Worm (Caenorhabditis elegans) whole organism, late embryonic: ENCODE measurements around the gene cyp-33C9.

Experiments
- F13H6.1 ChIP-seq: sonication (generic microtip); optimal IDR thresholded peaks from 2 replicates; lab custom pipeline; 2016; ENCODE audit warnings: missing genetic modification characterization, missing compliant biosample characterization
- Y22D7AL.16 ChIP-seq: sonication (generic microtip); optimal IDR thresholded peaks from 2 replicates; lab custom pipeline; 2016; ENCODE audit warnings: missing genetic modification characterization, missing compliant biosample characterization
- ceh-19 ChIP-seq: fragments of 200-800 bp; sonication (Bioruptor generic); optimal IDR thresholded peaks from 2 replicates; lab custom pipeline; 2018; ENCODE audit warnings: mild to moderate bottlenecking, missing genetic modification characterization, missing compliant biosample characterization
- ceh-22 ChIP-seq: sonication (generic microtip); optimal IDR thresholded peaks from 2 replicates; lab custom pipeline; 2017; ENCODE audit warnings: missing biosample characterization, missing genetic modification characterization
- ceh-30 ChIP-seq: fragments of 150-350 bp; optimal IDR thresholded peaks from 2 replicates; lab custom pipeline; 2014; ENCODE audit warnings: missing biosample characterization, missing genetic modification characterization
- ceh-31 ChIP-seq: sonication (generic microtip); optimal IDR thresholded peaks from 2 replicates; lab custom pipeline; 2016; ENCODE audit warnings: missing genetic modification characterization, missing compliant biosample characterization
- ceh-48 ChIP-seq: sonication (generic microtip); optimal IDR thresholded peaks from 2 replicates; lab custom pipeline; 2016; ENCODE audit warnings: missing genetic modification characterization, inconsistent platforms, missing compliant biosample characterization
- ceh-6 ChIP-seq: fragments of 200-800 bp; sonication (Bioruptor generic); optimal IDR thresholded peaks from 2 replicates; lab custom pipeline; 2018; ENCODE audit warnings: mild to moderate bottlenecking, missing genetic modification characterization, missing compliant biosample characterization
- ceh-9 ChIP-seq: sonication (generic microtip); optimal IDR thresholded peaks from 2 replicates; lab custom pipeline; 2016; ENCODE audit warnings: mild to moderate bottlenecking, missing genetic modification characterization, inconsistent platforms, missing compliant biosample characterization
- che-1 ChIP-seq: sonication (generic microtip); optimal IDR thresholded peaks from 2 replicates; lab custom pipeline; 2016; ENCODE audit warnings: mild to moderate bottlenecking, missing genetic modification characterization, missing compliant biosample characterization
- elt-2 ChIP-seq: sonication (generic microtip); optimal IDR thresholded peaks from 2 replicates; lab custom pipeline; 2016; ENCODE audit warnings: missing genetic modification reagents, missing genetic modification characterization, missing compliant biosample characterization
- elt-4 ChIP-seq: sonication (generic microtip); optimal IDR thresholded peaks from 2 replicates; lab custom pipeline; 2016; ENCODE audit warnings: missing genetic modification characterization, missing compliant biosample characterization
- ets-4 ChIP-seq: sonication (generic microtip); optimal IDR thresholded peaks from 2 replicates; lab custom pipeline; 2016; ENCODE audit warnings: missing genetic modification characterization, missing compliant biosample characterization
- fax-1 ChIP-seq: sonication (generic microtip); optimal IDR thresholded peaks from 2 replicates; lab custom pipeline; 2016; ENCODE audit warnings: missing genotype, missing genetic modification characterization, missing compliant biosample characterization
- fkh-10 ChIP-seq: fragments of 150-350 bp; optimal IDR thresholded peaks from 2 replicates; lab custom pipeline; 2014; ENCODE audit warnings: missing biosample characterization, missing genetic modification reagents, missing genetic modification characterization
- hlh-30 ChIP-seq: sonication (generic microtip); optimal IDR thresholded peaks from 2 replicates; lab custom pipeline; 2017; ENCODE audit warnings: antibody characterized with exemption, missing genetic modification characterization, missing compliant biosample characterization; ENCODE audit not compliant: insufficient read depth
- hlh-8 ChIP-seq: sonication (generic microtip); optimal IDR thresholded peaks from 2 replicates; lab custom pipeline; 2016; ENCODE audit warnings: missing genotype, missing genetic modification characterization, missing compliant biosample characterization
- lim-6 ChIP-seq: sonication (generic microtip); optimal IDR thresholded peaks from 2 replicates; lab custom pipeline; 2016; ENCODE audit warnings: missing genetic modification characterization, missing compliant biosample characterization
- mec-3 ChIP-seq: sonication (generic microtip); optimal IDR thresholded peaks from 2 replicates; lab custom pipeline; 2016; ENCODE audit warnings: borderline replicate concordance, missing genetic modification characterization, missing compliant biosample characterization
- nfya-1 ChIP-seq: sonication (generic microtip); optimal IDR thresholded peaks from 2 replicates; lab custom pipeline; 2017; ENCODE audit warnings: missing genetic modification characterization, mild to moderate bottlenecking, missing compliant biosample characterization, antibody characterized with exemption, moderate library complexity
- pag-3 ChIP-seq: sonication (generic microtip); optimal IDR thresholded peaks from 2 replicates; lab custom pipeline; 2016; ENCODE audit warnings: missing compliant biosample characterization, missing genetic modification characterization, borderline replicate concordance
- pat-9 ChIP-seq: fragments of 200-800 bp; sonication (Bioruptor generic); optimal IDR thresholded peaks from 2 replicates; lab custom pipeline; 2018; ENCODE audit warnings: mild to moderate bottlenecking, missing genetic modification characterization, moderate library complexity, missing compliant biosample characterization
- pax-1 ChIP-seq: fragments of 150-350 bp; optimal IDR thresholded peaks from 2 replicates; lab custom pipeline; 2014; ENCODE audit warnings: missing biosample characterization, missing genetic modification characterization
- pha-2 ChIP-seq: sonication (generic microtip); optimal IDR thresholded peaks from 2 replicates; lab custom pipeline; 2017; ENCODE audit warnings: mild to moderate bottlenecking, missing genetic modification characterization, missing compliant biosample characterization
- pha-4 ChIP-seq: fragments of 150-350 bp; optimal IDR thresholded peaks from 2 replicates; lab custom pipeline; 2018; ENCODE audit warnings: missing biosample characterization, missing genetic modification reagents, missing genetic modification characterization
- ref-2 ChIP-seq: sonication (generic microtip); optimal IDR thresholded peaks from 2 replicates; lab custom pipeline; 2016; ENCODE audit warnings: missing genetic modification characterization, missing compliant biosample characterization
- rnt-1 ChIP-seq: sonication (generic microtip); optimal IDR thresholded peaks from 2 replicates; lab custom pipeline; 2016; ENCODE audit warnings: missing genetic modification characterization, missing compliant biosample characterization
- sdc-2 ChIP-seq: sonication (generic microtip); optimal IDR thresholded peaks from 2 replicates; lab custom pipeline; 2016; ENCODE audit warnings: missing genotype, missing genetic modification characterization, missing compliant biosample characterization
- sox-4 ChIP-seq: sonication (generic microtip); optimal IDR thresholded peaks from 2 replicates; lab custom pipeline; 2017; ENCODE audit warnings: mild to moderate bottlenecking, missing genetic modification characterization, inconsistent platforms, missing compliant biosample characterization
- tbx-2 ChIP-seq: sonication (generic microtip); optimal IDR thresholded peaks from 2 replicates; lab custom pipeline; 2016; ENCODE audit warnings: missing genetic modification characterization, missing compliant biosample characterization
- tbx-7 ChIP-seq: sonication (generic microtip); optimal IDR thresholded peaks from 2 replicates; lab custom pipeline; 2016; ENCODE audit warnings: missing genotype, missing genetic modification characterization, missing compliant biosample characterization
- ttx-3 ChIP-seq: sonication (generic microtip); optimal IDR thresholded peaks from 2 replicates; lab custom pipeline; 2016; ENCODE audit warnings: missing genetic modification reagents, missing genetic modification characterization, missing compliant biosample characterization
- unc-3 ChIP-seq, 2 experiments: fragments of 200-800 bp in 1 of 2; sonication (Bioruptor generic) in 1 of 2; sonication (generic microtip) in 1 of 2; conservative IDR thresholded peaks in 1 of 2; optimal IDR thresholded peaks in 1 of 2; 2 replicates each; pipeline versions ENCODE4 v1.3.6 to Lab custom; 2016 to 2022; ENCODE audit warnings: missing compliant biosample characterization in 2 of 2, missing genetic modification characterization in 2 of 2, missing genetic modification reagents in 1 of 2
- unc-55 ChIP-seq: sonication (generic microtip); optimal IDR thresholded peaks from 2 replicates; lab custom pipeline; 2017; ENCODE audit warnings: missing biosample characterization, missing genetic modification reagents, missing genetic modification characterization
- unc-86 ChIP-seq: sonication (generic microtip); optimal IDR thresholded peaks from 2 replicates; lab custom pipeline; 2016; ENCODE audit warnings: missing genetic modification characterization, missing compliant biosample characterization

Gene cyp-33C9

DNA sequence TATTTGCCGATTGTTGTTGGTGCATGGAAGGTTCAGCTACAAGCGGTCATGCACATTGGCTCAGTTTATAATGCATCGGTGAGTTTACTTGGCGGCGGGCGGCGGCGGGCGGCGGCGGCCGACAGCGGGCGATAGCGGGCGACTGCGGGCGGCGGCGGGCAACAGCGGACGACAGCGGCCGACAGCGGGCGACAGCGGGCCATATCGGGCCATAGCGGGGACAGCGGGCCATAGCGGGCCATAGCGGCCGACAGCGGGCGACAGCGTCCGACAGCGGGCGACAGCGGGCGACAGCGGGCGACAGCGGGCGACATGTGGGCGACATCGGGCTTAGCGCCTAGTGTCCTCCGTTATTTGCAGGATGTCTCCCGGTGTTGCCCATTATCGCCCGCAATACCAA lies 37.8 kb upstream of the cyp-33C9 start:
- TF ChIP-seq hlh-30 (tag; lab: Kevin White, UChicago): no peak
- TF ChIP-seq fkh-10 (GFP tag; lab: Kevin White, UChicago): no peak
- TF ChIP-seq sox-4 (tag; lab: Kevin White, UChicago): no peak
- TF ChIP-seq ceh-19: no peak
- TF ChIP-seq lim-6 (tag; lab: Kevin White, UChicago): no peak
- no peak for TF ChIP-seq ets-4 (tag; lab: Kevin White, UChicago)
- no peak for TF ChIP-seq ceh-30
- TF ChIP-seq fax-1 (tag; lab: Kevin White, UChicago): no peak

DNA sequence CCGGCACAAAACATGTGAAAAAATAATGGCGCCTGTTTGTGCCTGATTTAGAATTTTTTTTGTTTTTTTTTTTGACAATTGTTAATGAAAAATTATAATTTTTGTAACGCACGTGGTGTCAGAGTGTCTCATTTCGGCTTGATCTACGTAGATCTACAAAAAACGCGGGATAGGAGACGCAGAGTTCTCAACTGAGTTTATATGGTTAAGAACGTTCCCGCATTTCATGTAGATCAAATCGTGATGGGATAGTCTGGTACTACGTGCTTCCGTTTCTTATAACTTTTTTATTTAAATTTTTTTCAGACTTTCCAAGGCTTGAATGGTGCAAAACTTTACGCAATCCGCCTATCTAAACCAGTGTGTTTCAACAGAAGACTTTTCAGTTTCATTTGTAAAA lies 34.4 kb upstream of the cyp-33C9 start, which contains the start of gene tat-6:
Gene tat-6, plus strand, starts transcription at position 301 of the 400 bp plus-strand sequence.
- no peak for TF ChIP-seq pag-3 (tag; lab: Kevin White, UChicago)
- TF ChIP-seq F13H6.1 (tag; lab: Kevin White, UChicago): no peak

DNA sequence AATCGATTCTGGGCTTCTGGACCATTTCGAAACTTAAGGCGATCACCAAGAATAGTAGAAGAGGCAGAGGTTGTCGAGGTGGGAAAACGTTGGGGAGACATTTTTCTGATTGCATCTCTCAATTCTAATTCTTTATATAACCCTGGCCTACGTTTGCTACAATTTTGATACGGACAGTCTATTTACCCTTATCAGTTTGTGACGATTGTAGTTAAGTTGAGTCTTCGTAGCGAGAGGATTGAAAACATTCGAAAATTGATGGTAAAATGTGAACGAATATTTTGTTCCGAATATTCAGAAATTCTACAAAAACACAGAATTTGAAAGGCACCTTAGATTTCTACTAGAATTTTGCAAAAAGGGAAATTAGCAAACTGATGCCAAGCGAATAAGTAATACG lies 33.3 kb upstream of the cyp-33C9 start, which contains the start of gene Y73C8C.10:
Gene Y73C8C.10, minus strand, starts transcription at position 101 of the 400 bp plus-strand sequence.
- TF ChIP-seq ceh-30 (no peak), pha-2 (tag; lab: Kevin White, UChicago) (no peak), ceh-22 (tag; lab: Kevin White, UChicago) (no peak), nfya-1 (tag; lab: Kevin White, UChicago) (no peak), che-1 (tag; lab: Kevin White, UChicago) (no peak), pax-1 (no peak), elt-4 (no peak), pha-4 (tag; lab: Kevin White, UChicago) (no peak), ceh-48 (tag; lab: Kevin White, UChicago) (no peak), elt-2 (tag; lab: Kevin White, UChicago) (no peak), sox-4 (tag; lab: Kevin White, UChicago) (no peak), mec-3 (tag; lab: Kevin White, UChicago) (no peak), sdc-2 (no peak), ceh-9 (tag; lab: Kevin White, UChicago) (no peak), unc-3 (GFP tag; conservative IDR thresholded peaks at IDR 0.05; lab: Robert Waterston, UW) (no peak), unc-3 (tag; optimal IDR thresholded peaks at IDR 0.05; lab: Kevin White, UChicago) (no peak), tbx-7 (tag; lab: Kevin White, UChicago) (no peak), ceh-6 (GFP tag; lab: Kevin White, UChicago) (no peak), Y22D7AL.16 (tag; lab: Kevin White, UChicago) (no peak)

DNA sequence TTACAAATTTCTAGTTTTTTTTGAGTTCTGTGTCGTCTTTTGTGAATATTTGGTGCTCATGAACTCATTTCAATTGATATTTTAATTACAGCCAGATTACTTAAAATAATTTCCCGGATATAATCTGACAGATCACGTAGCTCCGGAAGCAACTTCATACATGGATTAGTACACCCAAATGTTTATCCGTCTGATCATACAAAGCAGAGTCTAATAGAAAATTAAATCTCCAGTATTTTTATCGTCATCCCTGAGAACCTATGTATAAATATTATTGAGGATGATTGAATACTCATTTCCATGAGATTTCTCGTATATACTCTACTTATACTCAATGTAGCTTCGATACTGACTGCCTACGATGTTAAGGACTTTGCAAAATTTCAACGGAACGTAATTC lies 30.6 kb upstream of the cyp-33C9 start, which contains the start of gene Y73C8C.12:
Gene Y73C8C.12, plus strand, starts transcription at position 301 of the 400 bp plus-strand sequence.
- no peak for TF ChIP-seq che-1 (tag; lab: Kevin White, UChicago)
- no peak for TF ChIP-seq unc-3 (GFP tag; conservative IDR thresholded peaks at IDR 0.05; lab: Robert Waterston, UW)
- no peak for TF ChIP-seq unc-3 (tag; optimal IDR thresholded peaks at IDR 0.05; lab: Kevin White, UChicago)
- TF ChIP-seq nfya-1 (tag; lab: Kevin White, UChicago): no peak
- TF ChIP-seq ref-2 (tag; lab: Kevin White, UChicago): no peak
- TF ChIP-seq unc-86 (tag; lab: Kevin White, UChicago): no peak
- no peak for TF ChIP-seq ttx-3 (tag; lab: Kevin White, UChicago)
- TF ChIP-seq F13H6.1 (tag; lab: Kevin White, UChicago): no peak
- TF ChIP-seq sdc-2: no peak
- TF ChIP-seq unc-55 (GFP tag; lab: Kevin White, UChicago): no peak
- no peak for TF ChIP-seq rnt-1 (tag; lab: Kevin White, UChicago)
- TF ChIP-seq tbx-2: no peak
- TF ChIP-seq pat-9 (tag; lab: Kevin White, UChicago): no peak
- TF ChIP-seq ceh-31: no peak
- no peak for TF ChIP-seq hlh-8 (tag; lab: Kevin White, UChicago)
- no peak for TF ChIP-seq ceh-30
